Worm (Caenorhabditis elegans): Measurements from ENCODE around the gene arrd-4.

Gene arrd-4

DNA sequence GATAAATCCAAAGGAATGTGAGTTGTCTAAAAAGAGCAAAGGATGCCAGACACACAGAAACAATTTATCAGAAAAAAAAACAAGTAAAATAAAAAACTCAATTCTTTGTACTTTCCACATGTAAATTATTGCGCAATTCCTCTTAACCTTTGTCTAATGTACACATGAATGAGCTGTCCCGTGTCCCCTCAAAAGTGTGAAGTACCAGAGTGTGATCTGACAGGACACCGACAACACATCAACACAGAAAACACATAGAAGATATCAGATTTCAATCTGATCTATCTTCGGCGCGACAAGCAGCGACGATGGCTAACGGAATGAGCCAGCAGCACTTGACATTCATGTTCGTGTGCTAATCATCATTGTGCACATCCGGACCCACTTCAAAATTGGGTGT lies 9.6 kb downstream of the arrd-4 start:
- TF ChIP-seq C16A3.4 (tag; optimal IDR thresholded peaks at IDR 0.05) = no peak
- TF ChIP-seq hpl-2 (GFP tag; optimal IDR thresholded peaks at IDR 0.05) = no peak
- no peak for TF ChIP-seq elt-2 (tag; optimal IDR thresholded peaks at IDR 0.05)

DNA sequence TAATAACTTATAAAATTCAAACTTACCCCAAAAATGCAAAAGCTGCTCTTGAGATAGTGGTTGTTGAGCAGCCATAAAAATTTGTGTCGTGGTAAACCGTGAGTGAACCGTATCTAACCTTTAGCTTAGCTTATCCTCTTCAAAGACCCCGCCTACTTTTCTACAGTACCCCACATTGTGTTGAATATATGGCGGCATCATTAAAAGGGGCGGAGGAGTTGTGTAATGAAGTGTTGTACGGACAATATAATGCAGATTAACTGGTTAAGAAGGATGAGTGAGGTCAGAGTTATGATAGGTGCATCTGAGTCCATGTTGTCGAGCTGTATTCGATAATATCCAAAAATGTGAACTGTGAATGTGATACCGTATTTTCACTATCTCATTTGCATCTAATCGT lies 10.3 kb downstream of the arrd-4 start, which contains the start of gene eyg-1:
Gene eyg-1 (minus strand): TSS at position 101 of the 400 bp plus-strand sequence.
- TF ChIP-seq xbp-1 (tag; optimal IDR thresholded peaks at IDR 0.05) = no peak
- no peak for TF ChIP-seq nhr-28 (tag; optimal IDR thresholded peaks at IDR 0.05)
- no peak for TF ChIP-seq nhr-11 (tag; optimal IDR thresholded peaks at IDR 0.05)
- TF ChIP-seq unc-130 (tag; optimal IDR thresholded peaks at IDR 0.05) = no peak
- TF ChIP-seq lin-35 (GFP tag; optimal IDR thresholded peaks at IDR 0.05) = no peak
- no peak for TF ChIP-seq fos-1 (tag; optimal IDR thresholded peaks at IDR 0.05)
- TF ChIP-seq nhr-90 (tag; optimal IDR thresholded peaks at IDR 0.05; ENCODE audit: poor library complexity) = no peak
- no peak for TF ChIP-seq unc-30 (tag; optimal IDR thresholded peaks at IDR 0.05)
- no peak for TF ChIP-seq irx-1 (tag; optimal IDR thresholded peaks at IDR 0.05)
- TF ChIP-seq egl-13 (tag; optimal IDR thresholded peaks at IDR 0.05) = no peak
- TF ChIP-seq snpc-4 (tag; optimal IDR thresholded peaks at IDR 0.05) = no peak
- TF ChIP-seq lin-15B (tag; optimal IDR thresholded peaks at IDR 0.05) = no peak
- TF ChIP-seq efl-3 (GFP tag; optimal IDR thresholded peaks at IDR 0.05) = no peak
- TF ChIP-seq pqm-1 (tag; optimal IDR thresholded peaks at IDR 0.05) = no peak
- TF ChIP-seq blmp-1 (tag; optimal IDR thresholded peaks at IDR 0.05) = no peak
- TF ChIP-seq aly-2 (tag; optimal IDR thresholded peaks at IDR 0.05) = no peak

DNA sequence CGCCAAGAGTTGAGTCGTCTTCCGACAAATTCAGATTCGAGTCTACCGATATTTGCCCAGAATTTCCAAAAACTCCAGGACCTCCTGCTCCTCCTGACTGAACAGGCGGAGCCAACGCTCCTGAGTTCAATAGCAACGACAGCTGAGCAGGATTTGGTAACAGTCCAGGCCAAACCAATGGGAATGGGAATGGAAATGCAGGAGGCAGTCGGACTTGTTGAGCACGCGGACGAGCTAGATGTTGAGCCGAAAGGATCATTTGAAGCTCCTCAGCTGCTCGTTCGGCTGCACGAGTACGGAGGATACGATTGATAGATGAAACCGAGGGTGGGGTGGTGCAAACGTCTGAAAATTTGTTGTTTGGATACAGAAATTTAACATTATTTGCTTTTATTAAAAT lies 11.2 kb downstream of the arrd-4 start:
- no peak for TF ChIP-seq dpl-1 (GFP tag; optimal IDR thresholded peaks at IDR 0.05)
- TF ChIP-seq efl-1 (optimal IDR thresholded peaks at IDR 0.05) = no peak
- peak in 1 of 2 experiments; percentile 59 for TF ChIP-seq efl-1 (GFP tag; optimal IDR thresholded peaks at IDR 0.05 in 1 of 2)

DNA sequence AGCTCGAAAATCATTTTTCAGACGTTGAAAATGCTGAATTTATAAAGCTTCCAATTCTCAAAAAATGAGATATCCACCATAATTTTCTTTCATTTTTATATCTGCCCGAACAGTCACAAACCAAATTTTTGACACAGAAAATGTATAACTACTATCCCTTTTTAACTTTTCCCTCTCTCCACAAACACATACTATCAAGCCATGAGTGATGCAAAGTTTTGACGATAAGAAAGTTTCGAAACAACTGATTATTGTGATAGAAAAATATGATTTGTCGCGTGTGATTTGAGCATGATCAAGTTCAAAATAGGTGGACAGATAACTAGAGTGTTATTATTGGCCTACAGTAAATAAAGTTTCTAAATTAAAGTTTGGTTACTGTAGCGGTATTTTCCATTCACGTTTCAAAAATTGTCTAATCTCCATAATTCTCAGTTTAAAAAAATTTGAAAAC lies 30.6 kb downstream of the arrd-4 start, which contains the start of gene cyp-13A8:
Gene cyp-13A8 (minus strand): TSS at position 51 of the 454 bp plus-strand sequence.
- TF ChIP-seq nhr-20 (tag; optimal IDR thresholded peaks at IDR 0.05) (peak; percentile 93), sptf-1 (tag; optimal IDR thresholded peaks at IDR 0.05) (no peak), lin-14 (GFP tag; optimal IDR thresholded peaks at IDR 0.05) (peak; percentile 63), elt-3 (tag; optimal IDR thresholded peaks at IDR 0.05) (peak in 1 of 6 experiments; percentile 43), blmp-1 (tag; optimal IDR thresholded peaks at IDR 0.05) (peak; percentile 32), ceh-90 (tag; optimal IDR thresholded peaks at IDR 0.05) (no peak), lin-35 (GFP tag; optimal IDR thresholded peaks at IDR 0.05) (peak in 1 of 2 experiments; percentile 39), ceh-88 (GFP tag; IDR thresholded peaks at IDR 0.05) (no peak), rnt-1 (tag; optimal IDR thresholded peaks at IDR 0.05) (no peak), ces-1 (GFP tag; optimal IDR thresholded peaks at IDR 0.05) (no peak), nhr-85 (tag) (peak; percentile 60), nhr-71 (tag; optimal IDR thresholded peaks at IDR 0.05) (peak; percentile 31), efl-1 (optimal IDR thresholded peaks at IDR 0.05) (no peak), efl-1 (GFP tag; optimal IDR thresholded peaks at IDR 0.05 in 1 of 2) (peak in 1 of 2 experiments; percentile 91), snu-23 (GFP tag; optimal IDR thresholded peaks at IDR 0.05) (peak; percentile 23), elt-2 (tag; optimal IDR thresholded peaks at IDR 0.05) (peak; percentile 66), swsn-7 (tag; optimal IDR thresholded peaks at IDR 0.05) (no peak), vab-15 (tag; optimal IDR thresholded peaks at IDR 0.05) (no peak), xbp-1 (tag; optimal IDR thresholded peaks at IDR 0.05) (no peak)

DNA sequence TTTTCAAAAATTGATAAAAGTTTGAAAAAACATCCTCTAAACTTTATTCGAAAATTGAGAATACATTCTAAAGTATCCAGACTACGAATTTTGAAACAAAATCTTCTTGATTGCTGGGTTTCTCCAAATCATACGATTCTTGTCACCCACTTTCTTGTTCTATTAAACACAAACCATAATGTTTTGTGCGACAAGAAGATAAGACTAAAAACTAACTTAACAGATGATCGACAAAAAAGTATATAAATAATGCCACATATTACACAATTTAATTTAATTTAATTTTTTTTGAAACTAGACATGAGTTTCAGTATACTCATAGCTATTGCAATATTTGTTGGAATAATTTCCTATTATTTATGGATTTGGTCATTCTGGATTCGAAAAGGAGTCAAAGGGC lies 34.8 kb downstream of the arrd-4 start, which contains the start of gene cyp-13A7:
Gene cyp-13A7 (plus strand): TSS at position 301 of the 400 bp plus-strand sequence.
- TF ChIP-seq mdl-1 (tag; optimal IDR thresholded peaks at IDR 0.05) (no peak), nhr-20 (tag; optimal IDR thresholded peaks at IDR 0.05) (peak; percentile 17), nhr-19 (GFP tag; conservative IDR thresholded peaks at IDR 0.05) (no peak), nhr-85 (tag) (peak; percentile 6), egl-27 (tag; optimal IDR thresholded peaks at IDR 0.05) (no peak), xbp-1 (tag; optimal IDR thresholded peaks at IDR 0.05) (no peak)

Measured in whole organism, L1 larva.